Fruit fly (Drosophila melanogaster): ENCODE data around the gene mRpL51.
A peak's percentile ranks its signal among the peaks of the same experiment; 100 is the strongest.

DNA sequence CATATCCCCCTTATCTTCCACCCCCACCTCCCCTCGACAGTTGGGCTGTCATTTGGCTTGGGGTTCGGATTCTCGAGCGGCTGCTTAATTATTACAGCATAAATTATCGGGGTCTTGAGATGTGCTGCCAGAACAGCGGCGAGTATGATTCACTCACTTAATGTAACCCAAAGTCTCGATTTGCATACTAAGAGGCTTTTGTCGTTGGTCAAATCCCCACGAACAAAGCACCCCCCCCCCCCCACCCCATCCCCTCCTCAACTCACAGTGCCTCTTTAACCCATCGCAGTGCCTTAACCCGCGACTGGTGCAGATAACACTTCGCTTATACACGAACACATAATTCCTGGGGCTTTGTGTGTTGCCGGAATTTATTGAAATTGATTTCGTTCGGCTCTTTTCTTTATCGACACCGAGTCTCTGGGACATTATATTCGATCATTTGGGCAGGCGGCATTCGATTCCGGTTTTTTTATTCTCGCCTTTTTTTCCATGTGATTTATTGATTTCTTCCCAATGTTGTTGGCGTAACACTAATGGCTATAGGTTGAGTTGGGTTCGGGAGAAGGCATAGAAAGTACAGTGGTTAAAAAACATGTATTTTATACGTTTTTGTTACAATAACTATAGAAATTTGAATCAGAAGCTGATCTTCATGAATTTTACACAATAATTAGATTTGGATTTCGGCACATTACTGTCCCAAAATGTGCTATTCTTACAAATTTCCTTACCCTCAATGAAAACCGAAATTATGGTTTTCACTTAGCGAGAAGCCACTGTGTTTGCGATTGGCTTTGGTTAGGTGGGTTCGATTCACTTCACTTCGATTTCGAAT is 36.8 kb upstream of the mRpL51 start:
- TF ChIP-seq Snoo (tag; optimal IDR thresholded peaks at IDR 0.05), result no peak
- no peak for TF ChIP-seq CG15710 (tag; optimal IDR thresholded peaks at IDR 0.05)
- TF ChIP-seq CG8159 (tag; optimal IDR thresholded peaks at IDR 0.05), result no peak
- TF ChIP-seq Ets98B (GFP tag; IDR thresholded peaks at IDR 0.05), result no peak
- TF ChIP-seq EcR (GFP tag; optimal IDR thresholded peaks at IDR 0.05), result no peak
- TF ChIP-seq rn (GFP tag; IDR thresholded peaks at IDR 0.05), result no peak
- peak; percentile 13 for TF ChIP-seq CG14655 (GFP tag; optimal IDR thresholded peaks at IDR 0.05)
- no peak for TF ChIP-seq CG9948 (tag; optimal IDR thresholded peaks at IDR 0.05)
- TF ChIP-seq CG8301 (tag; optimal IDR thresholded peaks at IDR 0.05), result no peak
- TF ChIP-seq Pif1A (GFP tag; optimal IDR thresholded peaks at IDR 0.05), result no peak
- TF ChIP-seq CG17806 (tag; optimal IDR thresholded peaks at IDR 0.05), result no peak
- no peak for TF ChIP-seq fd96Ca (GFP tag; IDR thresholded peaks at IDR 0.05)

Data from whole organism, pupa.